Fruit fly (Drosophila melanogaster) whole organism, embryonic: ENCODE data around the gene hog.

ENCODE experiments used
- Awh ChIP-seq: fragments of 200-800 bp; sonication (Bioruptor generic); IDR thresholded peaks from 2 replicates; pipeline ENCODE4, ENCODE4 v1.3.6; 2022; ENCODE audit warnings: missing biosample characterization, missing genetic modification characterization
- CG10267 ChIP-seq: fragments of 200-800 bp; sonication (Bioruptor generic); optimal IDR thresholded peaks from 2 replicates; lab custom pipeline; 2018; ENCODE audit warnings: missing biosample characterization, mild to moderate bottlenecking, missing genetic modification characterization, moderate library complexity
- CG16863 ChIP-seq: fragments of 200-800 bp; sonication (Bioruptor generic); optimal IDR thresholded peaks from 3 replicates; lab custom pipeline; 2016; ENCODE audit warnings: missing biosample characterization, missing genetic modification characterization
- CG1832 ChIP-seq: fragments of 200-800 bp; sonication (Bioruptor generic); optimal IDR thresholded peaks from 2 replicates; lab custom pipeline; 2017; ENCODE audit warnings: missing biosample characterization, mild to moderate bottlenecking, missing genetic modification characterization, inconsistent platforms
- CG2129 ChIP-seq: fragments of 200-800 bp; sonication (Bioruptor generic); IDR thresholded peaks from 2 replicates; pipeline ENCODE4 v1.3.6; 2022; ENCODE audit warnings: missing biosample characterization, missing genetic modification characterization; ENCODE audit not compliant: partially characterized antibody
- CG2199 ChIP-seq: fragments of 200-800 bp; sonication (Bioruptor generic); IDR thresholded peaks from 3 replicates; pipeline ENCODE4 v1.3.6; 2022; ENCODE audit warnings: missing biosample characterization, missing genetic modification characterization
- CG2712 ChIP-seq: fragments of 200-800 bp; optimal IDR thresholded peaks from 3 replicates; lab custom pipeline; 2019; ENCODE audit warnings: missing biosample characterization, mild to moderate bottlenecking, missing genetic modification characterization, moderate library complexity
- CG31365 ChIP-seq: fragments of 200-800 bp; sonication (Bioruptor generic); optimal IDR thresholded peaks from 2 replicates; lab custom pipeline; 2018; ENCODE audit warnings: missing biosample characterization, mild to moderate bottlenecking, missing genetic modification characterization
- CG33213 ChIP-seq: fragments of 200-800 bp; sonication (Bioruptor generic); optimal IDR thresholded peaks from 3 replicates; lab custom pipeline; 2016; ENCODE audit warnings: missing biosample characterization, missing genetic modification characterization
- CG34422 ChIP-seq: fragments of 200-800 bp; sonication (Bioruptor generic); IDR thresholded peaks from 3 replicates; pipeline ENCODE4 v1.3.6; 2022; ENCODE audit warnings: missing biosample characterization, missing genetic modification characterization
- CG3995 ChIP-seq: fragments of 200-800 bp; sonication (Bioruptor generic); optimal IDR thresholded peaks from 3 replicates; lab custom pipeline; 2016; ENCODE audit warnings: missing biosample characterization, missing genetic modification characterization
- CG42726 ChIP-seq: fragments of 200-800 bp; sonication (Bioruptor generic); IDR thresholded peaks from 2 replicates; pipeline ENCODE4 v1.3.6; 2022; ENCODE audit warnings: missing biosample characterization, missing genetic modification characterization; ENCODE audit not compliant: partially characterized antibody
- CG4282 ChIP-seq: fragments of 200-800 bp; sonication (Bioruptor generic); optimal IDR thresholded peaks from 2 replicates; lab custom pipeline; 2016; ENCODE audit warnings: missing biosample characterization, missing genetic modification characterization
- CG6813 ChIP-seq: fragments of 200-800 bp; sonication (Bioruptor generic); optimal IDR thresholded peaks from 2 replicates; lab custom pipeline; 2017; ENCODE audit warnings: missing biosample characterization, missing genetic modification characterization, mild to moderate bottlenecking, moderate library complexity, missing genetic modification reagents
- CG7928 ChIP-seq: fragments of 200-800 bp; sonication (Bioruptor generic); optimal IDR thresholded peaks from 2 replicates; lab custom pipeline; 2017; ENCODE audit warnings: missing biosample characterization, mild to moderate bottlenecking, missing genetic modification characterization
- E2f1 ChIP-seq: fragments of 200-800 bp; sonication (Bioruptor generic); IDR thresholded peaks from 2 replicates; pipeline ENCODE4 v1.3.6; 2022; ENCODE audit warnings: missing biosample characterization, missing genetic modification characterization
- Fer2 ChIP-seq: fragments of 200-800 bp; sonication (Bioruptor generic); optimal IDR thresholded peaks from 2 replicates; lab custom pipeline; 2018; ENCODE audit warnings: missing biosample characterization, mild to moderate bottlenecking, missing genetic modification characterization, moderate library complexity
- GATAe ChIP-seq: fragments of 200-800 bp; sonication (Bioruptor generic); conservative IDR thresholded peaks from 2 replicates; pipeline ENCODE4 v1.3.6; 2022; ENCODE audit warnings: missing biosample characterization, missing genetic modification characterization
- Gug ChIP-seq: fragments of 200-800 bp; sonication (Bioruptor generic); IDR thresholded peaks from 4 replicates; pipeline ENCODE4 v1.3.6; 2022; ENCODE audit warnings: missing biosample characterization, missing genetic modification characterization
- H15 ChIP-seq: fragments of 200-800 bp; sonication (Bioruptor generic); IDR thresholded peaks from 3 replicates; pipeline ENCODE4 v1.3.6; 2022; ENCODE audit warnings: missing biosample characterization, missing genetic modification characterization
- Hmr ChIP-seq: fragments of 200-800 bp; sonication (Bioruptor generic); optimal IDR thresholded peaks from 3 replicates; lab custom pipeline; 2017; ENCODE audit warnings: mild to moderate bottlenecking, missing biosample characterization, missing genetic modification reagents, missing genetic modification characterization
- Hr3 ChIP-seq: fragments of 200-800 bp; sonication (Bioruptor generic); optimal IDR thresholded peaks from 3 replicates; lab custom pipeline; 2016; ENCODE audit warnings: missing biosample characterization, missing genetic modification characterization
- MESR4 ChIP-seq: fragments of 200-800 bp; sonication (Bioruptor generic); optimal IDR thresholded peaks from 2 replicates; lab custom pipeline; 2018; ENCODE audit warnings: missing biosample characterization, mild to moderate bottlenecking, missing genetic modification characterization, moderate library complexity
- Med ChIP-seq: fragments of 200-800 bp; sonication (Bioruptor generic); peaks from one replicate; lab custom pipeline; 2016; ENCODE audit warnings: missing biosample characterization, missing genetic modification characterization, mild to moderate bottlenecking, inconsistent platforms, moderate library complexity
- Poxn ChIP-seq: fragments of 200-800 bp; sonication (Bioruptor generic); IDR thresholded peaks from 2 replicates; pipeline ENCODE4 v1.3.6; 2022; ENCODE audit warnings: missing biosample characterization, missing genetic modification characterization
- abd-A ChIP-seq: fragments of 200-800 bp; sonication (Bioruptor generic); optimal IDR thresholded peaks from 3 replicates; lab custom pipeline; 2019; ENCODE audit warnings: missing biosample characterization, mild to moderate bottlenecking, missing genetic modification characterization, moderate library complexity
- cas ChIP-seq: fragments of 200-800 bp; sonication (Bioruptor generic); IDR thresholded peaks from 2 replicates; pipeline ENCODE4 v1.3.6; 2022; ENCODE audit warnings: missing biosample characterization, missing genetic modification characterization
- cg ChIP-seq: fragments of 200-800 bp; sonication (Bioruptor generic); optimal IDR thresholded peaks from 3 replicates; lab custom pipeline; 2019; ENCODE audit warnings: missing biosample characterization, mild to moderate bottlenecking, missing genetic modification characterization, moderate library complexity
- corto ChIP-seq: fragments of 200-800 bp; sonication (Bioruptor generic); optimal IDR thresholded peaks from 2 replicates; lab custom pipeline; 2016; ENCODE audit warnings: missing biosample characterization, mild to moderate bottlenecking, missing genetic modification characterization, moderate library complexity
- danr ChIP-seq: fragments of 200-800 bp; sonication (Bioruptor generic); IDR thresholded peaks from 2 replicates; pipeline ENCODE4 v1.3.6; 2022; ENCODE audit warnings: missing biosample characterization, missing genetic modification characterization
- gcm ChIP-seq: fragments of 200-800 bp; sonication (Bioruptor generic); optimal IDR thresholded peaks from 2 replicates; lab custom pipeline; 2019; ENCODE audit warnings: missing biosample characterization, mild to moderate bottlenecking, missing genetic modification characterization, moderate library complexity
- klu ChIP-seq: fragments of 200-800 bp; sonication (Bioruptor generic); IDR thresholded peaks from 2 replicates; pipeline ENCODE4 v1.3.6; 2022; ENCODE audit warnings: missing biosample characterization, missing genetic modification characterization
- lbe ChIP-seq: fragments of 200-800 bp; sonication (Bioruptor generic); optimal IDR thresholded peaks from 2 replicates; lab custom pipeline; 2016; ENCODE audit warnings: missing biosample characterization, mild to moderate bottlenecking, missing genetic modification characterization
- lov ChIP-seq, 2 experiments: fragments of 200-800 bp in 1 of 2; fragments of >200 bp in 1 of 2; sonication (Bioruptor generic) in 1 of 2; IDR thresholded peaks in 1 of 2; optimal IDR thresholded peaks in 1 of 2; 2 replicates in 1 of 2; 3 replicates in 1 of 2; pipeline versions ENCODE4 v1.3.6 to Lab custom; 2017 to 2022; ENCODE audit warnings: missing biosample characterization in 1 of 2, missing genetic modification characterization in 1 of 2
- maf-S ChIP-seq: fragments of 200-800 bp; sonication (Bioruptor generic); optimal IDR thresholded peaks from 2 replicates; lab custom pipeline; 2016; ENCODE audit warnings: missing biosample characterization, missing genetic modification characterization
- sc ChIP-seq, 3 experiments: fragments of >200 bp in 2 of 3; fragments of 200-800 bp in 1 of 3; sonication (Bioruptor generic) in 1 of 3; optimal IDR thresholded peaks; 2 replicates in 2 of 3; 3 replicates in 1 of 3; lab custom pipeline; 2017; ENCODE audit warnings: mild to moderate bottlenecking in 1 of 3, missing biosample characterization in 1 of 3, missing genetic modification characterization in 1 of 3, missing genetic modification reagents in 1 of 3
- sens ChIP-seq: fragments of 200-800 bp; sonication (Bioruptor generic); peaks from one replicate; lab custom pipeline; 2016; ENCODE audit warnings: missing biosample characterization, missing genetic modification characterization
- tna ChIP-seq: fragments of 200-800 bp; sonication (Bioruptor generic); IDR thresholded peaks from 2 replicates; pipeline ENCODE4 v1.3.6; 2022; ENCODE audit warnings: missing biosample characterization, missing genetic modification characterization; ENCODE audit not compliant: partially characterized antibody
- tx ChIP-seq: fragments of 200-800 bp; sonication (Bioruptor generic); optimal IDR thresholded peaks from 2 replicates; lab custom pipeline; 2016; ENCODE audit warnings: missing biosample characterization, missing genetic modification characterization
- vvl ChIP-seq: fragments of 200-800 bp; sonication (Bioruptor generic); IDR thresholded peaks from 2 replicates; pipeline ENCODE4 v1.3.6; 2022; ENCODE audit warnings: missing biosample characterization, missing genetic modification characterization
- zen ChIP-seq: fragments of 200-800 bp; sonication (Bioruptor generic); optimal IDR thresholded peaks from 3 replicates; lab custom pipeline; 2018; ENCODE audit warnings: missing biosample characterization, mild to moderate bottlenecking, missing genetic modification characterization, moderate library complexity

hog gene

dm6 chrX:14765737-14766253 lies 47.1 kb upstream of the hog start, which contains the start of gene CG15890 (continued):
- TF ChIP-seq tna (no peak), CG31365 (tag; lab: Kevin White, UChicago) (no peak), gcm (GFP tag; lab: Kevin White, UChicago) (peak; percentile 47), abd-A (tag; lab: Kevin White, UChicago) (no peak), CG42726 (GFP tag; lab: Robert Waterston, UW) (no peak), zen (tag; lab: Kevin White, UChicago) (peak; percentile 48), CG16863 (GFP tag; lab: Kevin White, UChicago) (peak; percentile 17), CG6813 (GFP tag; lab: Kevin White, UChicago) (peak; percentile 35), CG7928 (GFP tag; lab: Kevin White, UChicago) (no peak), CG10267 (tag; lab: Kevin White, UChicago) (peak; percentile 50), maf-S (GFP tag; lab: Kevin White, UChicago) (no peak)

dm6 chrX:14765024-14765423 lies 46.3 kb upstream of the hog start:
- TF ChIP-seq cg (GFP tag; lab: Kevin White, UChicago) (peak; percentile 53), CG34422 (no peak), vvl (GFP tag; lab: Robert Waterston, UW) (peak; percentile 47; the same call in 1 of the 2 replicates), Awh (GFP tag; lab: Robert Waterston, UW) (0 out of 2 replicates have a peak, but pooled peaks have one; percentile 18), tx (GFP tag; lab: Kevin White, UChicago) (no peak), Med (GFP tag; lab: Kevin White, UChicago) (peak; percentile 29)

dm6 chrX:14751162-14751561 lies 32.4 kb upstream of the hog start:
- TF ChIP-seq CG4282, result no peak
- TF ChIP-seq sens, result peak; percentile 49

dm6 chrX:14750448-14750847 lies 31.7 kb upstream of the hog start:
- TF ChIP-seq CG2199 (GFP tag; lab: Robert Waterston, UW) (0 out of 3 replicates have a peak, but pooled peaks have one; percentile 21), H15 (GFP tag; lab: Robert Waterston, UW) (no peak), corto (GFP tag; lab: Kevin White, UChicago) (peak; percentile 22), CG2712 (tag; lab: Kevin White, UChicago) (no peak), lbe (GFP tag; lab: Kevin White, UChicago) (peak; percentile 22)

- no peak for TF ChIP-seq lov (optimal IDR thresholded peaks at IDR 0.05; lab: Kevin White, UChicago)
- no peak for TF ChIP-seq lov (GFP tag; IDR thresholded peaks at IDR 0.05; lab: Robert Waterston, UW)
- no peak for TF ChIP-seq Gug (GFP tag; lab: Robert Waterston, UW)
- no peak for TF ChIP-seq CG3995 (GFP tag; lab: Kevin White, UChicago)
- no peak for TF ChIP-seq danr (GFP tag; lab: Robert Waterston, UW)
- no peak for TF ChIP-seq Fer2 (tag; lab: Kevin White, UChicago)
- TF ChIP-seq corto (GFP tag; lab: Kevin White, UChicago), result no peak
- TF ChIP-seq GATAe, result no peak
- TF ChIP-seq sc (optimal IDR thresholded peaks at IDR 0.05; lab: Kevin White, UChicago), result no peak
- no peak for TF ChIP-seq sc (GFP tag; optimal IDR thresholded peaks at IDR 0.05; lab: Kevin White, UChicago)
- no peak for TF ChIP-seq Poxn (GFP tag; lab: Robert Waterston, UW)
- TF ChIP-seq CG1832 (GFP tag; lab: Kevin White, UChicago), result peak; percentile 56
- no peak for TF ChIP-seq E2f1 (GFP tag; lab: Robert Waterston, UW)
- no peak for TF ChIP-seq MESR4
- no peak for TF ChIP-seq CG2129 (GFP tag; lab: Robert Waterston, UW)
- TF ChIP-seq cas (GFP tag; lab: Robert Waterston, UW), result no peak
- TF ChIP-seq Hr3 (GFP tag; lab: Kevin White, UChicago), result no peak
- no peak for TF ChIP-seq CG33213 (GFP tag; lab: Kevin White, UChicago)
- TF ChIP-seq klu (GFP tag; lab: Robert Waterston, UW), result no peak
- no peak for TF ChIP-seq Hmr (GFP tag; lab: Kevin White, UChicago)
Measured at dm6 chrX:14749086-14749874, 30.5 kb upstream of the hog start, which contains the start of gene NetB. Gene NetB (minus strand): TSS chrX:14749376.
